Worm (Caenorhabditis elegans) whole organism, midembryonic: ENCODE results near the gene srj-11.

Source experiments
- klf-2 ChIP-seq: fragments of 200-800 bp; sonication (Bioruptor generic); conservative IDR thresholded peaks from 2 replicates; pipeline ENCODE4 v1.3.6; 2022; ENCODE audit warnings: missing genetic modification reagents, missing genetic modification characterization, missing compliant biosample characterization
- med-1 ChIP-seq: sonication (generic microtip); optimal IDR thresholded peaks from 2 replicates; lab custom pipeline; 2017; ENCODE audit warnings: missing genetic modification characterization, mild to moderate bottlenecking, missing compliant biosample characterization, antibody characterized with exemption, missing genetic modification reagents; ENCODE audit not compliant: insufficient read depth
- ref-1 ChIP-seq: fragments of 200-800 bp; sonication (Bioruptor generic); conservative IDR thresholded peaks from 2 replicates; pipeline ENCODE4 v1.3.6; 2022; ENCODE audit warnings: missing genetic modification reagents, missing genetic modification characterization, missing compliant biosample characterization

- no peak for TF ChIP-seq med-1
- no peak for TF ChIP-seq klf-2
- TF ChIP-seq ref-1 (GFP tag; lab: Robert Waterston, UW): no peak
Observed at ce11 chrV:3260075-3260474, 18.9 kb downstream of the srj-11 start, which contains the start of gene srbc-5.
